ENCODE assay signal across 1 fruit fly cellular context in the genomic region with DNA sequence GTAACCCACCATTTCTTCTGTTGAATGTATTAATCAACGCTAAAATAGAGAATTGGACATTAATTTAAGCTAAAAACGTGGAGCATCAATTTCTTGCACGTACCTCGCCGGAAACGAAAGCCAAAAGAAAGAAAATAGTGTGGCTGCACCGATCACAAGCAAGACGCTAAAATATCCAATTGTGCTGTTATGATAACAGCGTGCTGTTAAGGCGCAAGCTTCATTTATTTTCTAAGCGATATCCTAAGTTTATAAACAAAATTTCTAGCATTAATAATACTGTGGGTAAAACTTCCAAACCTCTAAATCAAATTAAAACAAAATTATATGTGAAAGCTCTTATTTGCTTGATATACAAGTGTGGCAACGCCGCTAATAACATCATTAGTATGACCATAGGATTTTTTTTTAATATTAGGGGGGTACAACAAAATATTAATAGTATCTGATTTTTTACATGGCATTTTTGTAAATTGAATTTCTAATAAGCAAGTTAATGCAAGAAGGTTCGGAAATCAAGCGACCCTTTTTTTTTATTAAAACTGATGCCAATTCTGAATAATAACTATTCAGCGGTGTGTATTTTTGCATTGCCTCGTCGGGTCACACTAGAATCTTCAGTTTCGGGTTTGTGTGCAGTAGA.
TF ChIP-seq lines count a peak whose summit lies in the region.

A gene (minus strand): TSS at position 135 of the 643 bp plus-strand sequence.
A gene (plus strand): TSS at position 412 of the 643 bp plus-strand sequence.

TF ChIP-seq in whole organism, embryonic, 481 proteins besides CTCF, POLR2A, EP300 and RAD21 (continued from another document):
- TF ChIP-seq CG33557 (GFP tag; optimal IDR thresholded peaks at IDR 0.05; lab: Kevin White, UChicago), result peak; percentile 71
- TF ChIP-seq CG1233 (GFP tag; optimal IDR thresholded peaks at IDR 0.05; lab: Kevin White, UChicago), result peak; percentile 82
- no peak for TF ChIP-seq GATAe (GFP tag; conservative IDR thresholded peaks at IDR 0.05; lab: Robert Waterston, UW)
- 0 out of 4 replicates have a peak, but pooled peaks have one; percentile 41 for TF ChIP-seq Dll (GFP tag; IDR thresholded peaks at IDR 0.05; lab: Robert Waterston, UW; ENCODE audit: partially characterized antibody)
- TF ChIP-seq CG2875 (GFP tag; optimal IDR thresholded peaks at IDR 0.05; lab: Kevin White, UChicago), result peak; percentile 67
- TF ChIP-seq CG9215 (GFP tag; IDR thresholded peaks at IDR 0.05; lab: Robert Waterston, UW), result no peak
- TF ChIP-seq CG43689 (GFP tag; IDR thresholded peaks at IDR 0.05; lab: Robert Waterston, UW), result no peak
- peak; percentile 41 for TF ChIP-seq ac (GFP tag; optimal IDR thresholded peaks at IDR 0.05; lab: Kevin White, UChicago)
- no peak for TF ChIP-seq tup (GFP tag; optimal IDR thresholded peaks at IDR 0.05; lab: Kevin White, UChicago)
- peak; percentile 25; the same call in 1 of the 3 replicates for TF ChIP-seq CG14050 (GFP tag; IDR thresholded peaks at IDR 0.05; lab: Robert Waterston, UW)
- peak; percentile 57 for TF ChIP-seq dmrt99B (tag; optimal IDR thresholded peaks at IDR 0.05; lab: Kevin White, UChicago)
- no peak for TF ChIP-seq Hr39 (optimal IDR thresholded peaks at IDR 0.05; lab: Kevin White, UChicago)
